Fruit fly (Drosophila melanogaster) Kc167 (cell line): ENCODE results near the gene Shaw.

Experiments used
- Myc ChIP-seq: fragments of >200 bp; optimal IDR thresholded peaks from 2 replicates; lab custom pipeline; 2017; ENCODE audit warnings: missing external identifiers
- Sin3A ChIP-seq: fragments of >200 bp; optimal IDR thresholded peaks from 2 replicates; lab custom pipeline; 2018; ENCODE audit warnings: missing external identifiers
- h ChIP-seq: fragments of >200 bp; optimal IDR thresholded peaks from 3 replicates; lab custom pipeline; 2018; ENCODE audit warnings: missing external identifiers
- insv ChIP-seq: fragments of >200 bp; optimal IDR thresholded peaks from 3 replicates; lab custom pipeline; 2018; ENCODE audit warnings: missing external identifiers
- psq ChIP-seq: fragments of >200 bp; optimal IDR thresholded peaks from 2 replicates; lab custom pipeline; 2017; ENCODE audit warnings: missing external identifiers
- ttk ChIP-seq: sonication (Bioruptor generic); optimal IDR thresholded peaks from 2 replicates; lab custom pipeline; 2017; ENCODE audit warnings: missing external identifiers

dm6 chr2L:3737003-3737662 lies 19.1 kb downstream of the Shaw start:
- TF ChIP-seq Sin3A, result no peak
- no peak for TF ChIP-seq h (lab: Kevin White, UChicago)
- no peak for TF ChIP-seq ttk (lab: Kevin White, UChicago)
- no peak for TF ChIP-seq psq (lab: Kevin White, UChicago)
- TF ChIP-seq Myc, result no peak
- TF ChIP-seq insv, result no peak
